Worm (Caenorhabditis elegans): ENCODE data around the gene trf-1.
A peak's percentile ranks its signal among the peaks of the same experiment; 100 is the strongest.

The trf-1 gene

ce11 chrIII:13465918-13466592 lies 35.8 kb downstream of the trf-1 start, which contains the start of gene cdk-5 (continued):
- TF ChIP-seq ets-4 (GFP tag; optimal IDR thresholded peaks at IDR 0.05) (no peak), atf-7 (tag; optimal IDR thresholded peaks at IDR 0.05) (peak; percentile 16), snpc-1.1 (tag; optimal IDR thresholded peaks at IDR 0.05; ENCODE audit: insufficient read depth) (no peak), ccch-3 (GFP tag; optimal IDR thresholded peaks at IDR 0.05) (no peak), egl-44 (GFP tag; IDR thresholded peaks at IDR 0.05) (no peak), nhr-179 (tag; optimal IDR thresholded peaks at IDR 0.05) (no peak), unc-130 (GFP tag; optimal IDR thresholded peaks at IDR 0.05) (no peak), attf-5 (GFP tag; optimal IDR thresholded peaks at IDR 0.05) (peak; percentile 18), F39B2.1 (GFP tag; IDR thresholded peaks at IDR 0.05) (no peak), madf-8 (GFP tag; conservative IDR thresholded peaks at IDR 0.05) (no peak), hmg-1.2 (GFP tag; IDR thresholded peaks at IDR 0.05) (peak; percentile 99), mel-28 (tag; optimal IDR thresholded peaks at IDR 0.05; ENCODE audit: borderline replicate concordance) (no peak), snpc-3.4 (tag; optimal IDR thresholded peaks at IDR 0.05) (peak; percentile 72), ama-1 (optimal IDR thresholded peaks at IDR 0.05) (no peak), ama-1 (GFP tag; optimal IDR thresholded peaks at IDR 0.05) (no peak), ztf-3 (GFP tag; optimal IDR thresholded peaks at IDR 0.05) (no peak), ztf-26 (tag; optimal IDR thresholded peaks at IDR 0.05) (no peak), F23B12.7 (tag; optimal IDR thresholded peaks at IDR 0.05; ENCODE audit: insufficient read depth) (no peak), ceh-79 (tag; optimal IDR thresholded peaks at IDR 0.05) (no peak), F57A8.1 (GFP tag; optimal IDR thresholded peaks at IDR 0.05) (no peak), nhr-27 (tag; optimal IDR thresholded peaks at IDR 0.05) (no peak), mcd-1 (GFP tag; IDR thresholded peaks at IDR 0.05) (peak; percentile 68), lin-35 (GFP tag; optimal IDR thresholded peaks at IDR 0.05) (peak in 1 of 3 experiments; percentile 82), lin-54 (GFP tag; optimal IDR thresholded peaks at IDR 0.05) (peak; percentile 84), madf-10 (tag; optimal IDR thresholded peaks at IDR 0.05) (peak; percentile 15), ztf-25 (GFP tag; IDR thresholded peaks at IDR 0.05) (no peak), him-1 (tag; optimal IDR thresholded peaks at IDR 0.05) (no peak), F37B4.10 (GFP tag; IDR thresholded peaks at IDR 0.05) (no peak), ceh-100 (GFP tag; IDR thresholded peaks at IDR 0.05) (peak; percentile 58; the same call in 1 of the 2 replicates), rcor-1 (GFP tag; IDR thresholded peaks at IDR 0.05) (peak; percentile 67), ceh-91 (GFP tag; IDR thresholded peaks at IDR 0.05) (no peak), F10E7.11 (tag; optimal IDR thresholded peaks at IDR 0.05) (no peak), dox-1 (GFP tag; IDR thresholded peaks at IDR 0.05) (0 out of 2 replicates have a peak, but pooled peaks have one; percentile 31), mes-4 (tag; optimal IDR thresholded peaks at IDR 0.05) (no peak), F33H1.4 (GFP tag; IDR thresholded peaks at IDR 0.05) (peak; percentile 75), lir-1 (GFP tag; conservative IDR thresholded peaks at IDR 0.05) (no peak), let-526 (GFP tag; IDR thresholded peaks at IDR 0.05) (no peak), tlf-1 (GFP tag; optimal IDR thresholded peaks at IDR 0.05) (peak; percentile 68), nhr-80 (tag; optimal IDR thresholded peaks at IDR 0.05) (no peak), ztf-18 (tag; optimal IDR thresholded peaks at IDR 0.05) (peak; percentile 96), zfh-2 (GFP tag; conservative IDR thresholded peaks at IDR 0.05) (no peak), B0336.3 (GFP tag; IDR thresholded peaks at IDR 0.05) (peak; percentile 51; the same call in 1 of the 2 replicates), xnd-1 (tag; optimal IDR thresholded peaks at IDR 0.05) (peak; percentile 33), ceh-40 (GFP tag; IDR thresholded peaks at IDR 0.05) (no peak), nhr-120 (GFP tag; IDR thresholded peaks at IDR 0.05) (no peak), pha-4 (tag; optimal IDR thresholded peaks at IDR 0.05) (peak; percentile 69), fkh-3 (tag; optimal IDR thresholded peaks at IDR 0.05) (no peak), efl-1 (GFP tag; optimal IDR thresholded peaks at IDR 0.05) (peak; percentile 4), B0261.1 (tag; optimal IDR thresholded peaks at IDR 0.05) (no peak)
